Comparison of ENCODE assay signal across 1 fruit fly cellular context in genomic region chrX:14148171-14148570, dm6.
TF ChIP-seq lines count a peak whose summit lies in the region.

No protein-coding gene starts in this region.

TF ChIP-seq in whole organism, prepupa, 60 proteins besides CTCF, POLR2A, EP300 and RAD21 (continued from another document):
- TF ChIP-seq CG6854 (GFP tag; optimal IDR thresholded peaks at IDR 0.05; lab: Kevin White, UChicago) (no peak), lz (GFP tag; optimal IDR thresholded peaks at IDR 0.05; lab: Kevin White, UChicago) (no peak), CG7368 (GFP tag; optimal IDR thresholded peaks at IDR 0.05; lab: Kevin White, UChicago) (no peak), CG10669 (GFP tag; optimal IDR thresholded peaks at IDR 0.05; lab: Kevin White, UChicago) (no peak), dsx (GFP tag; optimal IDR thresholded peaks at IDR 0.05; lab: Kevin White, UChicago; ENCODE audit: poor library complexity, severe bottlenecking) (peak; percentile 6), CG3919 (GFP tag; optimal IDR thresholded peaks at IDR 0.05; lab: Kevin White, UChicago) (peak; percentile 44)
